Worm (Caenorhabditis elegans) whole organism, L4/young adult: ENCODE data around the gene srab-1.

Source experiments
- W03F9.2 ChIP-seq: fragments of 150-350 bp; optimal IDR thresholded peaks from 2 replicates; lab custom pipeline; 2014; ENCODE audit warnings: missing biosample characterization, missing genetic modification characterization
- dao-5 ChIP-seq: sonication (generic microtip); optimal IDR thresholded peaks from 2 replicates; lab custom pipeline; 2016; ENCODE audit warnings: missing genotype, missing genetic modification characterization, moderate library complexity, missing compliant biosample characterization
- him-1 ChIP-seq: sonication (generic microtip); optimal IDR thresholded peaks from 2 replicates; lab custom pipeline; 2016; ENCODE audit warnings: missing genotype, missing genetic modification reagents, missing genetic modification characterization, missing compliant biosample characterization

srab-1 gene

DNA sequence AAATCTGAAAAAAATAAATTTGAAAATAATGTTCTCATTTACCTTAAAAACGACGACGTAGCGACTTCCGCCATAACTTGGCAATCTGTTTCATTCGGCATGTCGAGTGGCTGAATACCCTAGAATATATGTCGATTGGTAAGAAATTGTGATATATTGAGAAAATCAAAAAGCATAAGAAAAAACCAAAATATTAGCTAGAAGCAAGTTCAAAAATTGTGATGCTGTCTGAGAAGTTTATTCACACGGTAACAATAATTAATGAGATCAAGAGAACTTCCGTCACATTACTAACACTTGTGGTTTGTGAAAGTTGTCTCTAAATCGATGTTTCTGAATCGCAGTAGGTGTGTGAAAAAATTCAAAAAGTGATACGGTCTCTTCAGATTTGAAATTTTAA is at the start of gene srab-1:
srab-1 (minus strand) TSS at position 101 of the 400 bp plus-strand sequence.
- TF ChIP-seq him-1 (tag; lab: Kevin White, UChicago): no peak
- no peak for TF ChIP-seq W03F9.2 (tag; lab: Kevin White, UChicago)
- TF ChIP-seq dao-5: no peak

DNA sequence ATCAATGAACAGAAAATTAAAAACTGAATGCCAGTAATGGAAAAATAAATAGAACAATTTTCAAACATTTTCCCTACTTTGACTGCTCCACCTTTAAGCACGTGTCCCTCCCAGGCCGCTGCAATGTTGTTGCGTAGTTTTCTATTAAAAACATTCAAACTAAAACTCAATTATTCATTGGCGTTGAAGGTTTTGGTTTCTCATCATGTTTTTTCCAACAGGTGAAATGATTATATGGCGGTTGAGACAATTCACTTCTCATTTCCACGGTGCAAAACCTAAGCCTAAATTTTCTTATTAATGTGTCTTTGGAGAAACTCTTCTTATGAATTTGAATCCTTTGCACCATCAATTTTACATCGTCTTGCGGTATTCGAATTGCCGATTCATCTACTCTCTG is 49.0 kb upstream of the srab-1 start, which contains the start of gene srh-130:
srh-130 (plus strand) TSS at position 301 of the 400 bp plus-strand sequence.
- no peak for TF ChIP-seq dao-5
- TF ChIP-seq him-1 (tag; lab: Kevin White, UChicago): no peak

DNA sequence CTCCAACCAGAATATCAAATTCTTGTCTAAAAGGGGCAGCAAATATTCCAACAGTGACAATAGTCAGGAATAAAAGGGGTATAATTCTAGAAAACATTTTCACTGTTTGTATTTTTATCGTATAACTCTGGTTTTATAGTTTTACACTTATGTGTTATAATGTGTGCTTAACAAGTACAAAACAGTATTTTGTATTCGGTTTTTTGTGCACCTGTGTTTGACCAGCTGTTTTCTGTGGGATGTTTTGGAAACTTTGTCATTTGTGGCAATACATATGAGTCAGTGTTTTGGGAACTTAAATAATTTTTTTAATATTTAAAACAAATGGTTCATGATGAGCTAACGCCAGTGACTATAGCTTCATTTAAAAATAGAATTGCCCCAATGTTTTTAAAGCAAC is 44.5 kb upstream of the srab-1 start, which contains the start of gene F14F9.6:
F14F9.6 (minus strand) TSS at position 101 of the 400 bp plus-strand sequence.
- TF ChIP-seq him-1 (tag; lab: Kevin White, UChicago): no peak
- TF ChIP-seq dao-5: no peak
- no peak for TF ChIP-seq W03F9.2 (tag; lab: Kevin White, UChicago)

DNA sequence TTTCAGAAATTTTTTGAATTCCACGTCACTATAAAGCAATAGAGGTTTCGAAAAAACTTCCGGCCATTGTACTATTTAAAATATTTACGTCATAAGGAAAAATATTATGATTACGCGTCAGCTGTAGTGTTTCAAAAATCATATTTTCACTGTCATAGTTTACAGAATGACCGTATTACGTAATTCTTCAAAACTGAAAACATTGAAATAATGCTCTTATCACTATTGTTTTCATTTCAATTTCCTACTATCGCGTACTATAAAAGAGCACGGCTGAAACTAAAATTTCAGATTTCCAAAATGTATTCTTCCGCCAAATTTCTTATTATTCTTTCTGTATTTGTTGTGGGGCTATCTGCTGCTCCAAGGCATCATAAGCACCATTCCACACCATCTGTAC is 42.6 kb upstream of the srab-1 start, which contains the start of gene F14F9.2:
F14F9.2 (plus strand) TSS at position 301 of the 400 bp plus-strand sequence.
- TF ChIP-seq dao-5 (no peak), him-1 (tag; lab: Kevin White, UChicago) (no peak), W03F9.2 (tag; lab: Kevin White, UChicago) (no peak)

DNA sequence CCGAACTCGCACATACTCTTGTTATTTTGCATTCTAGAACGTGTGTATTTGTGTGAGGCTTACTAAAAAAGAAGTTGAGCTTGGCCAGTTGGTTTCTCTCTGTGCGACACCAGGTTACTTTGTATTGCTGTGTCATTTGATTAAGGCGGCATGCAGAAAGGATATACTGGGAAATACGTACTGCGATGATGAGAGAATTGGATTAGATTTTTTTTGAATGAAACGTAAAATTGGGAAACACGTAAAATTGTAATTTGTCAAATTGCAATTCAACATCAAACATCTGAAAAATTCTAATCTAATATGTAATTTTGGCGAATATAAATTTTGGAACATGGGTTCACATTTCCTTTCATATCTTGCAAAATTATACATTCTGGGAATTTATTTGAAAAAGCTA is 41.9 kb upstream of the srab-1 start, which contains the start of gene srh-129:
srh-129 (minus strand) TSS at position 101 of the 400 bp plus-strand sequence.
- no peak for TF ChIP-seq him-1 (tag; lab: Kevin White, UChicago)
- no peak for TF ChIP-seq W03F9.2 (tag; lab: Kevin White, UChicago)
- no peak for TF ChIP-seq dao-5

DNA sequence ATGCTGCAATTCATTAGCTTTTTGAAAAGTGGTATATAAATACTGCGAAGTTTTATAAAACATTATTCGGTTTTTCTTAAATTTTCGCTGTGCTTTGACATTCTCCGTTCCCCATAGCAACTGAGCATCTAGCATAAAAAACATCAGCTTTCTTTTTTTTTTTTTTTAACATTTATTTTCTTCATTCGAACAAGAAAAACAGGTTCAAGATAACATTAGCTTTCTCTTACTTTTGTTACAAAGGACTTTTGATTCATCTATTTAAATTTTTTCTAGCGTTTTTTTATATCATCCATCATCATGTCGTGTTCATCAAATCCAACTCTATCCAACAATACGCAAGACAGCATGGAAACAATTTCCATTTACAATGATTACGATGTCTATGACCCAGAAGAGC is 36.0 kb upstream of the srab-1 start, which contains the start of gene F14F9.3:
F14F9.3 (plus strand) TSS at position 301 of the 400 bp plus-strand sequence.
- TF ChIP-seq dao-5 (no peak), him-1 (tag; lab: Kevin White, UChicago) (no peak), W03F9.2 (tag; lab: Kevin White, UChicago) (no peak)

DNA sequence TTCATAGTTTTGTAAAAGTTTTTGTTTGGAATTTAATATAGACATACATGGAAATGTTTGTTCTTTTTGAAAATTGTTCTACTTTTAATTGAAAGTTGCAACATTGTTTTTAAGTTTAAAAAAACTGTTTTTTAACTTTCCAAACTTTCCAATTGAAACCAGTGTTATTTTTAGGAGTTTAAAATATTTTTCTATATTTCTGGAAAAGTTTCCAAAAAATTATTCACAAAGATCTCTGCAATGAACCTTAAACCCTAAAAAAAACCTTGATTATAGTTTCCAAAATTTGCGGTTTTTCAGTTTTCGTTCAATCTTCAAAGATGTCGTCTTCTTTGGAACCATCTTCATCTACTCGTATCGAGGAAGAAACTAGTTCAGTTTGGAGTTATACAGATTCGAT is 30.5 kb upstream of the srab-1 start, which contains the start of gene F14F9.4:
F14F9.4 (plus strand) TSS at position 301 of the 400 bp plus-strand sequence.
- TF ChIP-seq dao-5: no peak
- no peak for TF ChIP-seq him-1 (tag; lab: Kevin White, UChicago)
- no peak for TF ChIP-seq W03F9.2 (tag; lab: Kevin White, UChicago)

DNA sequence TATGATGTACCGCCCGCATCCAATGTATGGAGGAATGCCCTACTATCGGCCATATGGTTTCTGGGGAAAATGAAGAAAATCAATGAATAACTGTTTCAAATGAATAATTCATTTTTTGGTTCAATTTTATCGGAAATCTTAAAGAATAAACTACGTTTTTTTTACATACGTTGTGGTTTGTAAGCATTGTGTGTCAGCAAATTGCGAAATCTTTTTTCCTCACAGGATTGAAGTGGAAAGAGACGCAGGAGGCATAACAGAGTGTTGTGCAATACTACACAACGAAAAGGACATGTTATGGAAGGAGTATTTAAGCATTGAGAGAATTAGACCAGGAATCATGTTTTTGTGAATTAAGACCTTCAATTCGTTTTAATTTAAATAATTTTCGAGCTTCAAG is 29.5 kb upstream of the srab-1 start:
- peak; percentile 29 for TF ChIP-seq W03F9.2 (tag; lab: Kevin White, UChicago)
- TF ChIP-seq dao-5: no peak

DNA sequence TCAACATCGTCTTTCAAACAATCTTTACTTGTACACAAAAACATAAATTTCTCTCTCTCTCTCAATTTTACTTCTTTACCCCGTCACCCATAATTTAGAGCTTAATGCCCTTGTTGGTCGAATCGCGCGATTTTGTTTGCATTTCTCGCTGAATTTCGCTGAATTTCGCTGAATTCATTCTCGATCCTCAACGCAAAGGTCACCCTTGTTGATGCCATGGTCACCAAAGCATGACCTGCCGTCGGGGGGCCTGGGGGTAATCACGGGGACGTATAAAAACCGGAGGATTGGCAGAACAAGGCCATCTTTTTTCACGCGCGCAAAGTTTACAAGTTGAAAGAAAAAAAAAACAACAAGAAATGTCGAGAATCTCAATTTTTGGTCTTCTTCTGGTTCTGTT is 28.1 kb upstream of the srab-1 start, which contains the start of gene F14F9.8:
F14F9.8 (plus strand) TSS at position 301 of the 400 bp plus-strand sequence.
- no peak for TF ChIP-seq dao-5
- no peak for TF ChIP-seq him-1 (tag; lab: Kevin White, UChicago)
- TF ChIP-seq W03F9.2 (tag; lab: Kevin White, UChicago): no peak

DNA sequence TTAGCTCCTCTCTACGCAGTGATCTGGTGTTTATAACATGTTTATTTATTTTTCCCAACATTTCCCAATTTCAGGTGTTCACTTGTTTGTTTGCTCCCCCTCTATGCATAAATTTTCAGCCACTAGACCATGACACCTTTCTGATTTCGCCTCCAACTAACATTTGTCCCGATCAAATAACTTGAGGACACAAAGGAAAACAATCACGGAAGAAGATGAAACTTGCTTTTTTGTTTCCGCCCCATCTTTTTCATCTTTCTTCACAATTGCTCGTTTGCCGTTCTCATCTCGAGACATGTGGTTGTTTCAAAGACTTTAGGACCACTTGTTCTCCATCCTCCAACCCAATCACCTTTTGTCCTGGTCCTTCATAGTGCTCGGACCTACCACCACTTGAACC is 24.9 kb upstream of the srab-1 start, which contains the start of gene F14F9.5:
F14F9.5 (plus strand) TSS at position 301 of the 400 bp plus-strand sequence.
- TF ChIP-seq him-1 (tag; lab: Kevin White, UChicago): no peak
- no peak for TF ChIP-seq W03F9.2 (tag; lab: Kevin White, UChicago)
- no peak for TF ChIP-seq dao-5

DNA sequence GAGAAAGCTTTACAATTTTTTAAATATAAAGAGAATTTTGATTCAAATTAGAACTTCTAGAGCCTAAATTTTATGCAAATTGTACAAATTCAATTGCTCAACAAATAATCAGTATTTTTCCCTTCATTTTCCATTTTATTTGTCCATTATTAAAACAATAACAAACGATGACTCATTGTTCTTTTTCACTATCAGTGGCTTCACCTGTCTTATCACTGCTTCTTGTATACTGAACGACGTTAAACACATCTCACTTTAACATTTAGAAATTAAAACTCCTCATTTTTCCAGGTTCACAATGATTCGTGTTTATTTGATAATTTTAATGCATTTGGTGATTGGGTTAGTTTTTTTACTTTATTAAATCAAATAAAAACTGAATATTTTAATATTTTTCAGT is 17.8 kb upstream of the srab-1 start, which contains the start of gene sid-1:
sid-1 (plus strand) TSS at position 292 of the 400 bp plus-strand sequence.
- no peak for TF ChIP-seq dao-5
- TF ChIP-seq W03F9.2 (tag; lab: Kevin White, UChicago): no peak
- TF ChIP-seq him-1 (tag; lab: Kevin White, UChicago): no peak

DNA sequence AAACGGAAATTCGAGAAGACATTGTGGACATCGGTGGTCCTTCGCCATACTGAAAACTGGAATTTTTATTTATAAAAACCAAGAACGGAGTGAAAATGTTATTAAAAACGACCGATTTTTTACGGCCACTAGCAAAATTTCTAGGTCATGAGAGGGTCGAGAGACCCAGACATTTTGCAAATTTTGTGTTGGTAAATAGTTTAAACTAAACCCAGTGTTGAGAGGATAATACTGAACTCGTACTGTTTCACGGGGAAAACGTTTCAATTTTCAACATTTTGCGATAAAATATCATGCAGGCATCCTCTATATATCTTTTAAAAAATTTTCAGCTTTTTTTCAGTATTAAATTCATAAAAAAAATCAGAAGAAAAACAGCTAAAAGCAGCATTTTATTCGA is 17.2 kb upstream of the srab-1 start, which contains the start of gene C04F5.9:
C04F5.9 (minus strand) TSS at position 101 of the 400 bp plus-strand sequence.
- TF ChIP-seq dao-5: no peak
- TF ChIP-seq W03F9.2 (tag; lab: Kevin White, UChicago): no peak
- TF ChIP-seq him-1 (tag; lab: Kevin White, UChicago): no peak

DNA sequence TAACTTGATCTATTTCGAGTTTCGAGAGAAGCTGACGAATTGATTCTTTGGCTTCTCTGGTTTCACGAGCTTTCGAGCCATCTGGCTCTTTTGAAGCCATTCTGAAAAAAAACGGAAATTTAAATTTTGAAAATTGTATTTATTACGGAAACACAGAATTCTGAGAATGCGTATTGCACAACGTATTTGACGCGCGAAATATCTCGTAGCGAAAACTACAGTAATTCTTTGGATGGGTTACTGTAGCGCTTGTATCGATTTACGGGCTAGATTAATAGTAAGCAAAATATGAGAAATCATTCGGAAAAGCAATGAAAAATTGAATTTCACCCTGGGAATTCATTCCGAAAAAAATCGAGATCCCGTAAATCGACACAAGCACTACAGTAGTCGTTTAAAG is 11.7 kb upstream of the srab-1 start, which contains the start of gene C04F5.8:
C04F5.8 (minus strand) TSS at position 101 of the 400 bp plus-strand sequence.
- no peak for TF ChIP-seq dao-5
- TF ChIP-seq W03F9.2 (tag; lab: Kevin White, UChicago): no peak
- no peak for TF ChIP-seq him-1 (tag; lab: Kevin White, UChicago)

DNA sequence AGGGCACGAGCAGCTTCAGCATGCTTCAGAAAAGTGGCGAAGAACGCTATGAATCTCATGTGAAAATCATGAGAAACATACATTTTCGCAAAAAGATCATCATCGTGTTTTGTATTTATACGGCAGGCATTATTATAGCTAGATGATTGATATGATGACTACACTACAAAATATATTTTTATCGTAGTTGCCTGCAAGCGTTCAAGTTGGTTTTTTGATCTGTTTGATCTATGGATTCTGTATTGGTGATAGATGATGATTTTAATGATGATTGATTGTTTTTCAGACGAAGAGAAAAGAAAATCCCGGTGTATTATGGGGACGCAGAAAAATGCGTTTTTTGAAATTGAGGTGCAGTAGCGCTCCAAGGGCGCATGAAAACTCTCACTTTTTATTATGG is 8.8 kb upstream of the srab-1 start, which contains the start of gene ugt-63:
ugt-63 (minus strand) TSS at position 89 of the 400 bp plus-strand sequence.
- TF ChIP-seq him-1 (tag; lab: Kevin White, UChicago) (no peak), dao-5 (no peak), W03F9.2 (tag; lab: Kevin White, UChicago) (no peak)
